Fruit fly (Drosophila melanogaster) whole organism, embryonic: ENCODE results near the gene IFT43.
A peak's percentile ranks its signal among the peaks of the same experiment; 100 is the strongest.

Source experiments
- CG13296 ChIP-seq: fragments of 200-800 bp; sonication (Bioruptor generic); optimal IDR thresholded peaks from 3 replicates; lab custom pipeline; 2018; ENCODE audit warnings: missing biosample characterization, mild to moderate bottlenecking, missing genetic modification characterization
- CG2129 ChIP-seq: fragments of 200-800 bp; sonication (Bioruptor generic); IDR thresholded peaks from 2 replicates; pipeline ENCODE4 v1.3.6; 2022; ENCODE audit warnings: missing biosample characterization, missing genetic modification characterization; ENCODE audit not compliant: partially characterized antibody
- Dll ChIP-seq: fragments of 200-800 bp; sonication (Bioruptor generic); IDR thresholded peaks from 4 replicates; pipeline ENCODE4 v1.3.6; 2022; ENCODE audit warnings: missing biosample characterization, missing genetic modification characterization; ENCODE audit not compliant: partially characterized antibody
- ash1 ChIP-seq: fragments of 200-800 bp; sonication (Bioruptor generic); optimal IDR thresholded peaks from 2 replicates; lab custom pipeline; 2018; ENCODE audit warnings: missing biosample characterization, mild to moderate bottlenecking, missing genetic modification characterization
- bbx ChIP-seq: fragments of 200-800 bp; sonication (Bioruptor generic); IDR thresholded peaks from 2 replicates; pipeline ENCODE4 v1.3.6; 2022; ENCODE audit warnings: missing biosample characterization, missing genetic modification characterization; ENCODE audit not compliant: partially characterized antibody
- pan ChIP-seq, 4 experiments: fragments of >200 bp in 3 of 4; fragments of 200-800 bp in 1 of 4; sonication (Bioruptor generic) in 1 of 4; optimal IDR thresholded peaks in 3 of 4; IDR thresholded peaks in 1 of 4; 2 replicates each; pipeline versions ENCODE4 v1.3.6 to Lab custom; 2017 to 2022; ENCODE audit warnings: missing biosample characterization in 2 of 4, missing genetic modification characterization in 2 of 4, mixed read lengths in 1 of 4
- zfh2 ChIP-seq: fragments of 200-800 bp; sonication (Bioruptor generic); optimal IDR thresholded peaks from 2 replicates; lab custom pipeline; 2016; ENCODE audit warnings: missing biosample characterization, missing genetic modification characterization

DNA sequence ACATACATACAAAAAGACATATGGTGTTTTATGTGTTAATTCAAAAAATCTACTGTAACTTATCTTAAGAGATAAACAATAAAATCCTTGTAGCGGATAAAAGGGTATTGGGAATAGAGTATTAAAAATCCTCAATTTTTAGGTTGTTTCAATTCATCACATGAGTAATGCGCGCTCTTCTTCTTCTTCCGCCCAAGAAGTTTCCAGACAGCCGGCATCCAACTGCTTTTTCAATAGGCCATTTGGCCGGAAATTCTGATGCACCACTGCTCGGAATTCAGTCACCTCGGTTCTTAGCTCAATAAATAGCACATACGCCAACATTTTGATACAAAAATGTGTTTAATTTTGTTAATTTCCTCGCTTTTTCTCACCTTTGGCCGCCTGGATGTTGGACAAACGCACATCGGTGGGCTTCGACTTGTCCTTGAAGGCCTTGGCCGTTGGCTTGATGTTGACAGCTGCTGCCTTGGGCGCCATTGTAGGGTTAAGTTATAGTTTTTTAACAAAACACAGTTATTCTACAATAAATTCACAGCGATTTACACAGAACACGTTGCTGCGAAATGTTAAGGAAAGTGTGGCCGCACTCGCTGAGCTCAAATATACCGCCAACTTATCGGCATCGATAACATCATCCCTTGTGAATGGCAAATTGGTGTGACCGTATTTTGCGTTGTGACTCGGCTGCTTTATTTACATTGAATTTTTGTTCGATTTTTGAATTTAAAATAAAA, 2.3 kb downstream of the IFT43 start, which contains the start of the genes CCT4 and CG6153:
- no peak for TF ChIP-seq CG13296
- no peak for TF ChIP-seq zfh2 (GFP tag; lab: Kevin White, UChicago)
- TF ChIP-seq bbx (GFP tag; lab: Robert Waterston, UW), result peak; percentile 36; the same call in 1 of the 2 replicates
- peak; percentile 46; the same call in 1 of the 4 replicates for TF ChIP-seq Dll
- TF ChIP-seq ash1 (GFP tag; lab: Kevin White, UChicago), result no peak
- no peak for TF ChIP-seq CG2129 (GFP tag; lab: Robert Waterston, UW)
- no peak for TF ChIP-seq pan (optimal IDR thresholded peaks at IDR 0.05; lab: Kevin White, UChicago)
- no peak for TF ChIP-seq pan (GFP tag; optimal IDR thresholded peaks at IDR 0.05 in 1 of 2, IDR thresholded peaks at IDR 0.05 in 1 of 2)
